Worm (Caenorhabditis elegans) whole organism, L3 larva: Measurements from ENCODE around the gene moc-5.

ENCODE experiments used
- ceh-82 ChIP-seq: fragments of 150-350 bp; optimal IDR thresholded peaks from 2 replicates; lab custom pipeline; 2014; ENCODE audit warnings: missing biosample characterization, missing genetic modification characterization
- nhr-25 ChIP-seq: sonication (generic microtip); optimal IDR thresholded peaks from 2 replicates; lab custom pipeline; 2017; ENCODE audit warnings: missing biosample characterization, missing genetic modification characterization

- peak; percentile 84 for TF ChIP-seq nhr-25 (tag; lab: Kevin White, UChicago)
- TF ChIP-seq ceh-82, result no peak
Measured at ce11 chrX:9537538-9538172, 28.1 kb downstream of the moc-5 start.
